Worm (Caenorhabditis elegans): Measurements from ENCODE around the gene fbxb-71.

ce11 chrX:3284967-3285366 is 22.3 kb downstream of the fbxb-71 start:
- no peak for TF ChIP-seq cog-1 (tag; optimal IDR thresholded peaks at IDR 0.05)
- no peak for TF ChIP-seq tab-1 (GFP tag; IDR thresholded peaks at IDR 0.05)

Data from whole organism, midembryonic.